Fruit fly (Drosophila melanogaster) whole organism, adult: ENCODE results near the gene CG12609.
A peak's percentile ranks its signal among the peaks of the same experiment; 100 is the strongest.

Experiments used
- CG11617 ChIP-seq: fragments of 200-800 bp; sonication (Bioruptor generic); optimal IDR thresholded peaks from 2 replicates; lab custom pipeline; 2017; ENCODE audit warnings: mild to moderate bottlenecking, missing biosample characterization, missing genetic modification reagents, missing genetic modification characterization
- CG12768 ChIP-seq: fragments of 200-800 bp; sonication (Bioruptor generic); optimal IDR thresholded peaks from 2 replicates; lab custom pipeline; 2017; ENCODE audit warnings: missing biosample characterization, missing genetic modification characterization, mild to moderate bottlenecking, moderate library complexity, missing genetic modification reagents
- CG14711 ChIP-seq: fragments of 200-800 bp; sonication (Bioruptor generic); optimal IDR thresholded peaks from 2 replicates; lab custom pipeline; 2018; ENCODE audit warnings: missing biosample characterization, mild to moderate bottlenecking, missing genetic modification characterization, moderate library complexity
- CG1620 ChIP-seq: fragments of 200-800 bp; sonication (Bioruptor generic); optimal IDR thresholded peaks from 2 replicates; lab custom pipeline; 2016; ENCODE audit warnings: missing biosample characterization, missing genetic modification characterization
- CG33017 ChIP-seq: fragments of 200-800 bp; sonication (Bioruptor generic); optimal IDR thresholded peaks from 2 replicates; lab custom pipeline; 2018; ENCODE audit warnings: missing biosample characterization, mild to moderate bottlenecking, missing genetic modification characterization, moderate library complexity
- CG5204 ChIP-seq: fragments of 200-800 bp; sonication (Bioruptor generic); optimal IDR thresholded peaks from 2 replicates; lab custom pipeline; 2016; ENCODE audit warnings: missing biosample characterization, missing genetic modification characterization
- CG7045 ChIP-seq: fragments of 200-800 bp; sonication (Bioruptor generic); optimal IDR thresholded peaks from 2 replicates; lab custom pipeline; 2017; ENCODE audit warnings: missing biosample characterization, mild to moderate bottlenecking, missing genetic modification characterization
- CG7101 ChIP-seq: fragments of 200-800 bp; sonication (Bioruptor generic); optimal IDR thresholded peaks from 2 replicates; lab custom pipeline; 2018; ENCODE audit warnings: missing biosample characterization, mild to moderate bottlenecking, missing genetic modification characterization, moderate library complexity
- Clk ChIP-seq: fragments of 200-800 bp; sonication (Bioruptor generic); optimal IDR thresholded peaks from 2 replicates; lab custom pipeline; 2017; ENCODE audit warnings: missing biosample characterization, missing genetic modification characterization
- Hr96 ChIP-seq: fragments of 200-800 bp; sonication (Bioruptor generic); optimal IDR thresholded peaks from 2 replicates; lab custom pipeline; 2016; ENCODE audit warnings: missing biosample characterization, missing genetic modification characterization
- Mnt ChIP-seq: fragments of 200-800 bp; sonication (Bioruptor generic); optimal IDR thresholded peaks from 2 replicates; lab custom pipeline; 2016; ENCODE audit warnings: missing biosample characterization, mild to moderate bottlenecking, missing genetic modification characterization
- bab1 ChIP-seq: fragments of 200-800 bp; sonication (Bioruptor generic); optimal IDR thresholded peaks from 3 replicates; lab custom pipeline; 2019; ENCODE audit warnings: missing biosample characterization, mild to moderate bottlenecking, missing genetic modification characterization, moderate library complexity
- cic ChIP-seq: fragments of 200-800 bp; sonication (Bioruptor generic); optimal IDR thresholded peaks from 2 replicates; lab custom pipeline; 2017; ENCODE audit warnings: missing biosample characterization, mild to moderate bottlenecking, missing genetic modification characterization, moderate library complexity
- cnc ChIP-seq, 2 experiments: fragments of >200 bp; optimal IDR thresholded peaks; 2 replicates each; lab custom pipeline; 2017
- kay ChIP-seq: fragments of 200-800 bp; sonication (Bioruptor generic); peaks from one replicate; lab custom pipeline; 2016; ENCODE audit warnings: missing biosample characterization, missing genetic modification characterization, borderline replicate concordance
- ovo ChIP-seq: fragments of 200-800 bp; sonication (Bioruptor generic); optimal IDR thresholded peaks from 2 replicates; lab custom pipeline; 2016; ENCODE audit warnings: missing biosample characterization, missing genetic modification characterization
- pad ChIP-seq: fragments of 200-800 bp; sonication (Bioruptor generic); optimal IDR thresholded peaks from 3 replicates; lab custom pipeline; 2017; ENCODE audit warnings: missing biosample characterization, missing genetic modification characterization, mild to moderate bottlenecking, moderate library complexity, missing genetic modification reagents
- tj ChIP-seq: fragments of 200-800 bp; sonication (Bioruptor generic); optimal IDR thresholded peaks from 3 replicates; lab custom pipeline; 2017; ENCODE audit warnings: missing biosample characterization, mild to moderate bottlenecking, missing genetic modification characterization, moderate library complexity
- toe ChIP-seq: fragments of 200-800 bp; sonication (Bioruptor generic); optimal IDR thresholded peaks from 2 replicates; lab custom pipeline; 2016; ENCODE audit warnings: missing biosample characterization, missing genetic modification characterization

Gene CG12609

dm6 chrX:18783417-18784123 lies 35.5 kb upstream of the CG12609 start, which contains the start of gene CG18259:
CG18259 (minus strand) TSS chrX:18783494.
- no peak for TF ChIP-seq pad (GFP tag; lab: Kevin White, UChicago)
- TF ChIP-seq CG14711 (tag; lab: Kevin White, UChicago) = no peak
- peak; percentile 44 for TF ChIP-seq toe (GFP tag; lab: Kevin White, UChicago)
- no peak for TF ChIP-seq CG7045
- no peak for TF ChIP-seq cic (GFP tag; lab: Kevin White, UChicago)
- peak; percentile 11 for TF ChIP-seq CG11617 (GFP tag; lab: Kevin White, UChicago)
- peak; percentile 30 for TF ChIP-seq Hr96 (GFP tag; lab: Kevin White, UChicago)
- TF ChIP-seq CG1620 = peak; percentile 10
- peak; percentile 1 for TF ChIP-seq CG5204 (GFP tag; lab: Kevin White, UChicago)
- TF ChIP-seq tj (GFP tag; lab: Kevin White, UChicago) = peak; percentile 19

dm6 chrX:18780260-18780659 lies 32.2 kb upstream of the CG12609 start:
- TF ChIP-seq cnc (optimal IDR thresholded peaks at IDR 0.05; lab: Kevin White, UChicago) (no peak), tj (GFP tag; lab: Kevin White, UChicago) (peak; percentile 23)

- TF ChIP-seq Mnt (GFP tag; lab: Kevin White, UChicago) (no peak), ovo (GFP tag; lab: Kevin White, UChicago) (no peak), cnc (optimal IDR thresholded peaks at IDR 0.05; lab: Kevin White, UChicago) (no peak), toe (GFP tag; lab: Kevin White, UChicago) (no peak), CG7045 (no peak), bab1 (GFP tag; lab: Kevin White, UChicago) (no peak), CG5204 (GFP tag; lab: Kevin White, UChicago) (no peak), cic (GFP tag; lab: Kevin White, UChicago) (no peak), Hr96 (GFP tag; lab: Kevin White, UChicago) (no peak), CG7101 (tag; lab: Kevin White, UChicago) (no peak), CG14711 (tag; lab: Kevin White, UChicago) (no peak), Clk (GFP tag; lab: Kevin White, UChicago) (no peak), CG1620 (no peak), pad (GFP tag; lab: Kevin White, UChicago) (no peak), tj (GFP tag; lab: Kevin White, UChicago) (no peak), CG33017 (no peak)
Measured at dm6 chrX:18779662-18780061, 31.6 kb upstream of the CG12609 start.

dm6 chrX:18776976-18777925 lies 29.1 kb upstream of the CG12609 start:
- no peak for TF ChIP-seq CG14711 (tag; lab: Kevin White, UChicago)
- no peak for TF ChIP-seq CG33017
- TF ChIP-seq Hr96 (GFP tag; lab: Kevin White, UChicago) = no peak
- no peak for TF ChIP-seq ovo (GFP tag; lab: Kevin White, UChicago)
- TF ChIP-seq CG11617 (GFP tag; lab: Kevin White, UChicago) = peak; percentile 11
- no peak for TF ChIP-seq CG7101 (tag; lab: Kevin White, UChicago)
- no peak for TF ChIP-seq cnc (optimal IDR thresholded peaks at IDR 0.05; lab: Kevin White, UChicago)
- peak; percentile 79 for TF ChIP-seq tj (GFP tag; lab: Kevin White, UChicago)
- TF ChIP-seq CG7045 = no peak
- no peak for TF ChIP-seq kay
- TF ChIP-seq CG12768 (GFP tag; lab: Kevin White, UChicago) = no peak
- no peak for TF ChIP-seq CG1620
- no peak for TF ChIP-seq pad (GFP tag; lab: Kevin White, UChicago)
- no peak for TF ChIP-seq cic (GFP tag; lab: Kevin White, UChicago)
- no peak for TF ChIP-seq Mnt (GFP tag; lab: Kevin White, UChicago)
- no peak for TF ChIP-seq Clk (GFP tag; lab: Kevin White, UChicago)
- TF ChIP-seq bab1 (GFP tag; lab: Kevin White, UChicago) = no peak

dm6 chrX:18775839-18776538 lies 27.9 kb upstream of the CG12609 start:
- TF ChIP-seq Clk (GFP tag; lab: Kevin White, UChicago) = no peak
- TF ChIP-seq cnc (optimal IDR thresholded peaks at IDR 0.05; lab: Kevin White, UChicago) = no peak
- TF ChIP-seq Mnt (GFP tag; lab: Kevin White, UChicago) = no peak
- no peak for TF ChIP-seq Hr96 (GFP tag; lab: Kevin White, UChicago)
- no peak for TF ChIP-seq CG12768 (GFP tag; lab: Kevin White, UChicago)
- TF ChIP-seq ovo (GFP tag; lab: Kevin White, UChicago) = no peak
- no peak for TF ChIP-seq tj (GFP tag; lab: Kevin White, UChicago)
- TF ChIP-seq kay = no peak
- TF ChIP-seq CG11617 (GFP tag; lab: Kevin White, UChicago) = no peak
- no peak for TF ChIP-seq bab1 (GFP tag; lab: Kevin White, UChicago)
- no peak for TF ChIP-seq pad (GFP tag; lab: Kevin White, UChicago)
- TF ChIP-seq CG14711 (tag; lab: Kevin White, UChicago) = no peak
- no peak for TF ChIP-seq CG7045
- TF ChIP-seq cic (GFP tag; lab: Kevin White, UChicago) = no peak
- TF ChIP-seq CG33017 = no peak
